In the genomic region with DNA sequence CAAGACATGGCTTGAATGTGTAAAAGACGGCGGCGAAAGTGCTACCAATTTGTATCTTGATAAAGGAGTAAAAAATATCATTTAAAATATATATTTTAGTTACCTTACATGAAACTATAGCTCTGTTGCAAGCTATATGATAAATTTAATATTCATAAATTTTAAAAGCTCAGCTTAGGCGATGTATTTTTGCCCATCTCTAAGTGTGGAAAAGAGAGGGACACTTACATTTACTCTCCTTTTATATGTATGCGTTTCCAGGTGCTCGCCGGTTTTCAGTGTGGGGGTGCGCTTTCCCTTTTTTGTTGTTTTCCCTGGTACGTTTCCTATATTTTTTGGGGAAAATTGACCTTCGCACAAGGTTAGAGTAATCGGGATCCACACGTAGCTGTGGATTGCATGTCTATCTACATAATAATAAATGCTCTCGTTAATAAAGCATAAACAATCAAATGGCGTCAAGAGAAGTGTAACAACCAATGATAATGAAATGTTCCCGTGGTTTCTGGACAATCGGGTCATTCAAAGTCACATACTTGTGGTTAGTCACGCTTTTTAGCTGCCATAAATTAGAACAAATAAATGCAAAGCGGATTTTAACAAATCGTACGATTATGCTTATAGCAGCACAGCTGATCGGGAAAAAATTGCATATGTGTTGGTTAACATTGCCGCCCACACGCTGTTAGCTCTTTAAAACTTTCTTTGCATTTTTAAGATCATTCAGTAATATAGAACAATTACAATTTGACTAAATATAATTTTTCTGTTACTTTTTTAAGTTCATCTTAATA, we compare ENCODE assay signal across 1 fruit fly cellular context.
A peak's percentile ranks its signal among the peaks of the same experiment; 100 is the strongest.
TF ChIP-seq lines count a peak whose summit lies in the region.

No protein-coding gene starts in this region.

TF ChIP-seq in whole organism, embryonic, 481 proteins besides CTCF, POLR2A, EP300 and RAD21 (continued from another document and continues in another):
- TF ChIP-seq CG11247 (GFP tag; IDR thresholded peaks at IDR 0.05; lab: Robert Waterston, UW), result peak; percentile 97
- TF ChIP-seq CG11696 (GFP tag; IDR thresholded peaks at IDR 0.05; lab: Robert Waterston, UW), result peak; percentile 87
- peak; percentile 98 for TF ChIP-seq CG15601 (tag; optimal IDR thresholded peaks at IDR 0.05; lab: Kevin White, UChicago)
- peak; percentile 91 for TF ChIP-seq CG16813 (GFP tag; IDR thresholded peaks at IDR 0.05; lab: Robert Waterston, UW; ENCODE audit: partially characterized antibody)
- peak; percentile 99 for TF ChIP-seq CG13424 (tag; optimal IDR thresholded peaks at IDR 0.05; lab: Kevin White, UChicago)
- TF ChIP-seq ase (GFP tag; IDR thresholded peaks at IDR 0.05; lab: Robert Waterston, UW), result peak; percentile 92
- TF ChIP-seq TFAM (GFP tag; optimal IDR thresholded peaks at IDR 0.05; lab: Kevin White, UChicago), result peak; percentile 34
- TF ChIP-seq Doc3 (GFP tag; IDR thresholded peaks at IDR 0.05; lab: Robert Waterston, UW; ENCODE audit: partially characterized antibody), result peak; percentile 99
- peak; percentile 98 for TF ChIP-seq Oli (tag; optimal IDR thresholded peaks at IDR 0.05; lab: Kevin White, UChicago)
- TF ChIP-seq CG4404 (GFP tag; IDR thresholded peaks at IDR 0.05; lab: Robert Waterston, UW), result peak; percentile 95
- TF ChIP-seq CG16779 (GFP tag; IDR thresholded peaks at IDR 0.05; lab: Robert Waterston, UW), result peak; percentile 92
- peak; percentile 94 for TF ChIP-seq wdn (GFP tag; IDR thresholded peaks at IDR 0.05; lab: Robert Waterston, UW)
- peak; percentile 91 for TF ChIP-seq bowl (GFP tag; IDR thresholded peaks at IDR 0.05; lab: Robert Waterston, UW)
- peak; percentile 90 for TF ChIP-seq CG5953 (GFP tag; IDR thresholded peaks at IDR 0.05; lab: Robert Waterston, UW)
- peak; percentile 91 for TF ChIP-seq ro (GFP tag; IDR thresholded peaks at IDR 0.05; lab: Robert Waterston, UW)
- TF ChIP-seq Dfd (GFP tag; optimal IDR thresholded peaks at IDR 0.05; lab: Kevin White, UChicago), result no peak
- peak; percentile 91 for TF ChIP-seq CG18011 (GFP tag; optimal IDR thresholded peaks at IDR 0.05; lab: Kevin White, UChicago)
- peak; percentile 89 for TF ChIP-seq CG3065 (GFP tag; optimal IDR thresholded peaks at IDR 0.05; lab: Kevin White, UChicago)
- no peak for TF ChIP-seq bigmax (GFP tag; optimal IDR thresholded peaks at IDR 0.05; lab: Kevin White, UChicago)
- TF ChIP-seq odd (GFP tag; optimal IDR thresholded peaks at IDR 0.05; lab: Kevin White, UChicago), result peak; percentile 99
- peak; percentile 91 for TF ChIP-seq CG5245 (GFP tag; optimal IDR thresholded peaks at IDR 0.05; lab: Kevin White, UChicago)
- TF ChIP-seq jigr1 (GFP tag; IDR thresholded peaks at IDR 0.05; lab: Robert Waterston, UW), result peak; percentile 91
- peak; percentile 90 for TF ChIP-seq CG2889 (GFP tag; IDR thresholded peaks at IDR 0.05; lab: Robert Waterston, UW)
- TF ChIP-seq rib (GFP tag; IDR thresholded peaks at IDR 0.05; lab: Robert Waterston, UW), result peak; percentile 97
- peak; percentile 96 for TF ChIP-seq esg (GFP tag; conservative IDR thresholded peaks at IDR 0.05; lab: Robert Waterston, UW)
- TF ChIP-seq cas (GFP tag; IDR thresholded peaks at IDR 0.05; lab: Robert Waterston, UW), result peak; percentile 93
- peak; percentile 79 for TF ChIP-seq Bdp1 (GFP tag; optimal IDR thresholded peaks at IDR 0.05; lab: Kevin White, UChicago)
- peak in 1 of 3 experiments; percentile 97 for TF ChIP-seq Stat92E (GFP tag; optimal IDR thresholded peaks at IDR 0.05; lab: Kevin White, UChicago)
- peak; percentile 99 for TF ChIP-seq CG4328 (GFP tag; optimal IDR thresholded peaks at IDR 0.05; lab: Kevin White, UChicago)
- peak; percentile 86 for TF ChIP-seq exex (tag; optimal IDR thresholded peaks at IDR 0.05; lab: Kevin White, UChicago)
- TF ChIP-seq HLH4C (GFP tag; IDR thresholded peaks at IDR 0.05; lab: Robert Waterston, UW; ENCODE audit: partially characterized antibody), result peak; percentile 89
- peak; percentile 94 for TF ChIP-seq Poxn (GFP tag; IDR thresholded peaks at IDR 0.05; lab: Robert Waterston, UW)
- peak; percentile 25 for TF ChIP-seq CG9876 (GFP tag; optimal IDR thresholded peaks at IDR 0.05; lab: Kevin White, UChicago)
- peak; percentile 98 for TF ChIP-seq unc-4 (GFP tag; IDR thresholded peaks at IDR 0.05; lab: Robert Waterston, UW; ENCODE audit: partially characterized antibody)
- peak; percentile 97 for TF ChIP-seq CG30403 (GFP tag; optimal IDR thresholded peaks at IDR 0.05; lab: Kevin White, UChicago)
- TF ChIP-seq eyg (GFP tag; optimal IDR thresholded peaks at IDR 0.05; lab: Kevin White, UChicago), result peak; percentile 56
- peak; percentile 67 for TF ChIP-seq Ets97D (GFP tag; optimal IDR thresholded peaks at IDR 0.05; lab: Kevin White, UChicago)
- peak; percentile 89 for TF ChIP-seq Hsf (GFP tag; optimal IDR thresholded peaks at IDR 0.05; lab: Kevin White, UChicago)
- peak; percentile 99 for TF ChIP-seq CG7556 (GFP tag; optimal IDR thresholded peaks at IDR 0.05; lab: Kevin White, UChicago)
- TF ChIP-seq HLH54F (GFP tag; optimal IDR thresholded peaks at IDR 0.05; lab: Kevin White, UChicago), result peak; percentile 88
- peak; percentile 98 for TF ChIP-seq unpg (GFP tag; optimal IDR thresholded peaks at IDR 0.05; lab: Kevin White, UChicago)
- TF ChIP-seq Atf6 (GFP tag; IDR thresholded peaks at IDR 0.05; lab: Robert Waterston, UW), result peak; percentile 98
- TF ChIP-seq her (GFP tag; optimal IDR thresholded peaks at IDR 0.05; lab: Kevin White, UChicago), result peak; percentile 46
- TF ChIP-seq bbx (GFP tag; IDR thresholded peaks at IDR 0.05; lab: Robert Waterston, UW; ENCODE audit: partially characterized antibody), result peak; percentile 78
- peak; percentile 90 for TF ChIP-seq Gug (GFP tag; IDR thresholded peaks at IDR 0.05; lab: Robert Waterston, UW)
- TF ChIP-seq shn (GFP tag; optimal IDR thresholded peaks at IDR 0.05; lab: Kevin White, UChicago), result peak; percentile 57
- TF ChIP-seq CG1832 (GFP tag; optimal IDR thresholded peaks at IDR 0.05; lab: Kevin White, UChicago), result peak; percentile 7
- TF ChIP-seq Mrtf (GFP tag; IDR thresholded peaks at IDR 0.05; lab: Robert Waterston, UW), result peak; percentile 96
- peak; percentile 98 for TF ChIP-seq nmo (GFP tag; optimal IDR thresholded peaks at IDR 0.05; lab: Kevin White, UChicago)
- TF ChIP-seq Atf3 (GFP tag; optimal IDR thresholded peaks at IDR 0.05; lab: Kevin White, UChicago), result peak; percentile 81
- peak; percentile 98 for TF ChIP-seq salm (tag; optimal IDR thresholded peaks at IDR 0.05; lab: Kevin White, UChicago)
- TF ChIP-seq Scr (GFP tag; IDR thresholded peaks at IDR 0.05; lab: Robert Waterston, UW; ENCODE audit: partially characterized antibody), result peak; percentile 97
- TF ChIP-seq D (optimal IDR thresholded peaks at IDR 0.05; lab: Kevin White, UChicago), result no peak
- peak; percentile 94 for TF ChIP-seq D (GFP tag; optimal IDR thresholded peaks at IDR 0.05; lab: Kevin White, UChicago)
- peak; percentile 94 for TF ChIP-seq vfl (GFP tag; optimal IDR thresholded peaks at IDR 0.05; lab: Kevin White, UChicago)
- peak; percentile 90 for TF ChIP-seq CG12071 (GFP tag; optimal IDR thresholded peaks at IDR 0.05; lab: Kevin White, UChicago)
- TF ChIP-seq so (GFP tag; IDR thresholded peaks at IDR 0.05; lab: Robert Waterston, UW), result peak; percentile 97
- peak; percentile 89 for TF ChIP-seq CG4707 (GFP tag; optimal IDR thresholded peaks at IDR 0.05; lab: Kevin White, UChicago)
- TF ChIP-seq pan (optimal IDR thresholded peaks at IDR 0.05; lab: Kevin White, UChicago), result no peak
- peak in 1 of 2 experiments; percentile 95 for TF ChIP-seq pan (GFP tag; optimal IDR thresholded peaks at IDR 0.05 in 1 of 2, IDR thresholded peaks at IDR 0.05 in 1 of 2)
- no peak for TF ChIP-seq Elba2 (GFP tag; optimal IDR thresholded peaks at IDR 0.05; lab: Kevin White, UChicago)
- peak; percentile 97 for TF ChIP-seq BtbVII (GFP tag; optimal IDR thresholded peaks at IDR 0.05; lab: Kevin White, UChicago)
- TF ChIP-seq knrl (GFP tag; IDR thresholded peaks at IDR 0.05; lab: Robert Waterston, UW; ENCODE audit: partially characterized antibody), result peak; percentile 93
- TF ChIP-seq CG10959 (GFP tag; IDR thresholded peaks at IDR 0.05; lab: Robert Waterston, UW), result peak; percentile 90
- peak; percentile 74 for TF ChIP-seq Mes4 (GFP tag; optimal IDR thresholded peaks at IDR 0.05; lab: Kevin White, UChicago)
- TF ChIP-seq scrt (GFP tag; optimal IDR thresholded peaks at IDR 0.05; lab: Kevin White, UChicago), result peak; percentile 93
- TF ChIP-seq HmgZ (tag; optimal IDR thresholded peaks at IDR 0.05; lab: Kevin White, UChicago), result peak; percentile 99
- TF ChIP-seq grau (tag; optimal IDR thresholded peaks at IDR 0.05; lab: Kevin White, UChicago), result peak; percentile 98
- peak; percentile 94 for TF ChIP-seq ara (GFP tag; IDR thresholded peaks at IDR 0.05; lab: Robert Waterston, UW)
- peak; percentile 98 for TF ChIP-seq sob (GFP tag; IDR thresholded peaks at IDR 0.05; lab: Robert Waterston, UW)
- TF ChIP-seq Lim3 (GFP tag; IDR thresholded peaks at IDR 0.05; lab: Robert Waterston, UW), result peak; percentile 75
- TF ChIP-seq Aef1 (GFP tag; IDR thresholded peaks at IDR 0.05; lab: Robert Waterston, UW), result peak; percentile 94
- TF ChIP-seq crol (GFP tag; IDR thresholded peaks at IDR 0.05; lab: Robert Waterston, UW), result no peak; the same call in none of the 2 replicates
- TF ChIP-seq Pdp1 (GFP tag; optimal IDR thresholded peaks at IDR 0.05; lab: Kevin White, UChicago), result peak; percentile 51 to 92
- TF ChIP-seq kah (GFP tag; optimal IDR thresholded peaks at IDR 0.05; lab: Kevin White, UChicago), result peak; percentile 80
- peak; percentile 100 for TF ChIP-seq CG10543 (GFP tag; optimal IDR thresholded peaks at IDR 0.05; lab: Kevin White, UChicago)
- TF ChIP-seq CG14441 (GFP tag; IDR thresholded peaks at IDR 0.05; lab: Robert Waterston, UW), result peak; percentile 96
- peak; percentile 97 for TF ChIP-seq CG11456 (GFP tag; IDR thresholded peaks at IDR 0.05; lab: Robert Waterston, UW)
- peak; percentile 92; the same call in 1 of the 2 replicates for TF ChIP-seq NFAT (GFP tag; IDR thresholded peaks at IDR 0.05; lab: Robert Waterston, UW)
- TF ChIP-seq Dek (tag; optimal IDR thresholded peaks at IDR 0.05; lab: Kevin White, UChicago), result peak; percentile 98
- peak; percentile 95 for TF ChIP-seq Chrac-16 (GFP tag; optimal IDR thresholded peaks at IDR 0.05; lab: Kevin White, UChicago)
- TF ChIP-seq zen (tag; optimal IDR thresholded peaks at IDR 0.05; lab: Kevin White, UChicago), result peak; percentile 78
- peak; percentile 99 for TF ChIP-seq CG9817 (tag; optimal IDR thresholded peaks at IDR 0.05; lab: Kevin White, UChicago)
- peak; percentile 36 for TF ChIP-seq ash1 (GFP tag; optimal IDR thresholded peaks at IDR 0.05; lab: Kevin White, UChicago)
- TF ChIP-seq cato (GFP tag; optimal IDR thresholded peaks at IDR 0.05; lab: Kevin White, UChicago; ENCODE audit: borderline replicate concordance), result peak; percentile 92
- peak; percentile 82 for TF ChIP-seq chn (GFP tag; optimal IDR thresholded peaks at IDR 0.05; lab: Kevin White, UChicago)
- TF ChIP-seq nom (GFP tag; optimal IDR thresholded peaks at IDR 0.05; lab: Kevin White, UChicago), result peak; percentile 93
- TF ChIP-seq Hr39 (optimal IDR thresholded peaks at IDR 0.05; lab: Kevin White, UChicago), result no peak
- peak; percentile 98 for TF ChIP-seq CG13287 (GFP tag; IDR thresholded peaks at IDR 0.05; lab: Robert Waterston, UW; ENCODE audit: partially characterized antibody)
- peak; percentile 99 for TF ChIP-seq CG18599 (GFP tag; optimal IDR thresholded peaks at IDR 0.05; lab: Kevin White, UChicago)
- peak; percentile 95 for TF ChIP-seq E2f1 (GFP tag; IDR thresholded peaks at IDR 0.05; lab: Robert Waterston, UW)
- peak; percentile 95 for TF ChIP-seq cwo (GFP tag; optimal IDR thresholded peaks at IDR 0.05; lab: Kevin White, UChicago)
- TF ChIP-seq emc (GFP tag; optimal IDR thresholded peaks at IDR 0.05; lab: Kevin White, UChicago), result peak; percentile 68
- TF ChIP-seq crc (GFP tag; optimal IDR thresholded peaks at IDR 0.05; lab: Kevin White, UChicago), result no peak
- TF ChIP-seq Spps (tag; optimal IDR thresholded peaks at IDR 0.05; lab: Kevin White, UChicago), result peak; percentile 84
- TF ChIP-seq CG8281 (tag; optimal IDR thresholded peaks at IDR 0.05; lab: Kevin White, UChicago), result peak; percentile 83
- TF ChIP-seq Kr (GFP tag; optimal IDR thresholded peaks at IDR 0.05; lab: Kevin White, UChicago), result peak; percentile 81
- peak; percentile 100 for TF ChIP-seq ewg (GFP tag; optimal IDR thresholded peaks at IDR 0.05; lab: Kevin White, UChicago)
- TF ChIP-seq CG3726 (GFP tag; IDR thresholded peaks at IDR 0.05; lab: Robert Waterston, UW), result peak; percentile 88; the same call in 2 of the 3 replicates
- peak; percentile 97 for TF ChIP-seq Meics (GFP tag; optimal IDR thresholded peaks at IDR 0.05; lab: Kevin White, UChicago)
- peak; percentile 92 for TF ChIP-seq Rx (GFP tag; IDR thresholded peaks at IDR 0.05; lab: Robert Waterston, UW)
- TF ChIP-seq Gsc (GFP tag; IDR thresholded peaks at IDR 0.05; lab: Robert Waterston, UW), result peak; percentile 80
- TF ChIP-seq gro (GFP tag; optimal IDR thresholded peaks at IDR 0.05; lab: Kevin White, UChicago), result peak; percentile 66
- TF ChIP-seq CG1233 (GFP tag; optimal IDR thresholded peaks at IDR 0.05; lab: Kevin White, UChicago), result peak; percentile 93
- peak; percentile 87 for TF ChIP-seq wek (GFP tag; optimal IDR thresholded peaks at IDR 0.05; lab: Kevin White, UChicago)
- peak; percentile 88 for TF ChIP-seq CG14667 (GFP tag; IDR thresholded peaks at IDR 0.05; lab: Robert Waterston, UW)
- peak; percentile 77 for TF ChIP-seq Hmx (GFP tag; optimal IDR thresholded peaks at IDR 0.05; lab: Kevin White, UChicago)
- TF ChIP-seq ham (GFP tag; IDR thresholded peaks at IDR 0.05; lab: Robert Waterston, UW), result peak; percentile 87
- TF ChIP-seq CG2712 (tag; optimal IDR thresholded peaks at IDR 0.05; lab: Kevin White, UChicago), result peak; percentile 96
- TF ChIP-seq luna (GFP tag; optimal IDR thresholded peaks at IDR 0.05; lab: Kevin White, UChicago), result peak; percentile 38
- peak; percentile 96 for TF ChIP-seq hbn (GFP tag; IDR thresholded peaks at IDR 0.05; lab: Robert Waterston, UW; ENCODE audit: partially characterized antibody)
- TF ChIP-seq CG12104 (GFP tag; optimal IDR thresholded peaks at IDR 0.05; lab: Kevin White, UChicago), result peak; percentile 96
- peak; percentile 94 for TF ChIP-seq CG14050 (GFP tag; IDR thresholded peaks at IDR 0.05; lab: Robert Waterston, UW)
- peak; percentile 48 for TF ChIP-seq Sry-β (GFP tag; optimal IDR thresholded peaks at IDR 0.05; lab: Kevin White, UChicago)
- TF ChIP-seq CG15011 (GFP tag; optimal IDR thresholded peaks at IDR 0.05; lab: Kevin White, UChicago), result peak; percentile 94
- peak; percentile 84 for TF ChIP-seq Doc2 (GFP tag; IDR thresholded peaks at IDR 0.05; lab: Robert Waterston, UW)
- peak; percentile 90 for TF ChIP-seq CG17912 (GFP tag; optimal IDR thresholded peaks at IDR 0.05; lab: Kevin White, UChicago)
- TF ChIP-seq CG7372 (GFP tag; IDR thresholded peaks at IDR 0.05; lab: Robert Waterston, UW), result peak; percentile 98
- peak; percentile 98 for TF ChIP-seq CrebB (tag; optimal IDR thresholded peaks at IDR 0.05; lab: Kevin White, UChicago)
- peak; percentile 88 for TF ChIP-seq CG2129 (GFP tag; IDR thresholded peaks at IDR 0.05; lab: Robert Waterston, UW; ENCODE audit: partially characterized antibody)
